Fruit fly (Drosophila melanogaster) whole organism, embryonic: ENCODE data around the gene Cul2.

Experiments
- Ada2b ChIP-seq: fragments of 200-800 bp; sonication (Bioruptor generic); IDR thresholded peaks from 2 replicates; pipeline ENCODE4 v1.3.6; 2022; ENCODE audit warnings: missing biosample characterization, missing genetic modification characterization
- Blimp-1 ChIP-seq: fragments of 200-800 bp; sonication (Bioruptor generic); optimal IDR thresholded peaks from 3 replicates; lab custom pipeline; 2018; ENCODE audit warnings: missing biosample characterization, missing genetic modification characterization, mild to moderate bottlenecking, moderate library complexity, missing genetic modification reagents
- CG10274 ChIP-seq: fragments of 200-800 bp; sonication (Bioruptor generic); optimal IDR thresholded peaks from 3 replicates; lab custom pipeline; 2017; ENCODE audit warnings: missing biosample characterization, mild to moderate bottlenecking, missing genetic modification characterization
- CG12299 ChIP-seq: fragments of 200-800 bp; sonication (Bioruptor generic); optimal IDR thresholded peaks from 2 replicates; lab custom pipeline; 2018; ENCODE audit warnings: missing biosample characterization, mild to moderate bottlenecking, missing genetic modification characterization
- CG12942 ChIP-seq: fragments of 200-800 bp; sonication (Bioruptor generic); optimal IDR thresholded peaks from 3 replicates; lab custom pipeline; 2016; ENCODE audit warnings: missing biosample characterization, missing genetic modification characterization
- CG13775 ChIP-seq: fragments of 200-800 bp; sonication (Bioruptor generic); optimal IDR thresholded peaks from 3 replicates; lab custom pipeline; 2017; ENCODE audit warnings: missing biosample characterization, mild to moderate bottlenecking, missing genetic modification characterization
- CG15073 ChIP-seq: fragments of 200-800 bp; sonication (Bioruptor generic); optimal IDR thresholded peaks from 2 replicates; lab custom pipeline; 2016; ENCODE audit warnings: missing biosample characterization, missing genetic modification characterization
- CG15514 ChIP-seq: fragments of 200-800 bp; sonication (Bioruptor generic); optimal IDR thresholded peaks from 3 replicates; lab custom pipeline; 2017; ENCODE audit warnings: missing biosample characterization, missing genetic modification characterization, mild to moderate bottlenecking, moderate library complexity, missing genetic modification reagents
- CG1603 ChIP-seq: fragments of 200-800 bp; sonication (Bioruptor generic); optimal IDR thresholded peaks from 2 replicates; lab custom pipeline; 2019; ENCODE audit warnings: missing biosample characterization, mild to moderate bottlenecking, missing genetic modification characterization, moderate library complexity
- CG16813 ChIP-seq: fragments of 200-800 bp; sonication (Bioruptor generic); IDR thresholded peaks from 3 replicates; pipeline ENCODE4 v1.3.6; 2022; ENCODE audit warnings: missing biosample characterization, missing genetic modification characterization; ENCODE audit not compliant: partially characterized antibody
- CG2116 ChIP-seq: fragments of 200-800 bp; sonication (Bioruptor generic); optimal IDR thresholded peaks from 3 replicates; lab custom pipeline; 2018; ENCODE audit warnings: missing biosample characterization, mild to moderate bottlenecking, missing genetic modification characterization
- CG2199 ChIP-seq: fragments of 200-800 bp; sonication (Bioruptor generic); IDR thresholded peaks from 3 replicates; pipeline ENCODE4 v1.3.6; 2022; ENCODE audit warnings: missing biosample characterization, missing genetic modification characterization
- CG42726 ChIP-seq: fragments of 200-800 bp; sonication (Bioruptor generic); IDR thresholded peaks from 2 replicates; pipeline ENCODE4 v1.3.6; 2022; ENCODE audit warnings: missing biosample characterization, missing genetic modification characterization; ENCODE audit not compliant: partially characterized antibody
- CG4617 ChIP-seq: fragments of 200-800 bp; sonication (Bioruptor generic); optimal IDR thresholded peaks from 3 replicates; lab custom pipeline; 2016; ENCODE audit warnings: missing biosample characterization, missing genetic modification characterization, borderline replicate concordance
- CG6791 ChIP-seq: fragments of 200-800 bp; sonication (Bioruptor generic); IDR thresholded peaks from 3 replicates; pipeline ENCODE4 v1.3.6; 2022; ENCODE audit warnings: missing biosample characterization, missing genetic modification characterization; ENCODE audit not compliant: partially characterized antibody
- Deaf1 ChIP-seq: fragments of 200-800 bp; optimal IDR thresholded peaks from 3 replicates; lab custom pipeline; 2019; ENCODE audit warnings: missing biosample characterization, mild to moderate bottlenecking, missing genetic modification characterization, moderate library complexity
- Dek ChIP-seq: fragments of 200-800 bp; sonication (Bioruptor generic); optimal IDR thresholded peaks from 3 replicates; lab custom pipeline; 2019; ENCODE audit warnings: missing biosample characterization, mild to moderate bottlenecking, missing genetic modification characterization, moderate library complexity
- Dll ChIP-seq: fragments of 200-800 bp; sonication (Bioruptor generic); IDR thresholded peaks from 4 replicates; pipeline ENCODE4 v1.3.6; 2022; ENCODE audit warnings: missing biosample characterization, missing genetic modification characterization; ENCODE audit not compliant: partially characterized antibody
- Dp ChIP-seq: fragments of 200-800 bp; sonication (Bioruptor generic); optimal IDR thresholded peaks from 2 replicates; lab custom pipeline; 2018; ENCODE audit warnings: missing biosample characterization, mild to moderate bottlenecking, missing genetic modification characterization, moderate library complexity
- Ets97D ChIP-seq: fragments of 200-800 bp; sonication (Bioruptor generic); optimal IDR thresholded peaks from 3 replicates; lab custom pipeline; 2016; ENCODE audit warnings: missing biosample characterization, missing genetic modification characterization
- HLH3B ChIP-seq: fragments of 200-800 bp; sonication (Bioruptor generic); IDR thresholded peaks from 2 replicates; pipeline ENCODE4 v1.3.6; 2022; ENCODE audit warnings: missing biosample characterization, missing genetic modification characterization
- Lim3 ChIP-seq: fragments of 200-800 bp; sonication (Bioruptor generic); IDR thresholded peaks from 2 replicates; pipeline ENCODE4 v1.3.6; 2022; ENCODE audit warnings: missing biosample characterization, missing genetic modification characterization
- Med ChIP-seq: fragments of 200-800 bp; sonication (Bioruptor generic); peaks from one replicate; lab custom pipeline; 2016; ENCODE audit warnings: missing biosample characterization, missing genetic modification characterization, mild to moderate bottlenecking, inconsistent platforms, moderate library complexity
- Pdp1 ChIP-seq, 2 experiments: fragments of 200-800 bp; sonication (Bioruptor generic); optimal IDR thresholded peaks; 3 replicates each; lab custom pipeline; 2016; ENCODE audit warnings: missing biosample characterization in 2 of 2, missing genetic modification characterization in 2 of 2, mild to moderate bottlenecking in 1 of 2, moderate library complexity in 1 of 2
- Rx ChIP-seq: fragments of 200-800 bp; sonication (Bioruptor generic); IDR thresholded peaks from 2 replicates; pipeline ENCODE4 v1.3.6; 2022; ENCODE audit warnings: missing biosample characterization, missing genetic modification characterization
- Sry-δ ChIP-seq: fragments of 200-800 bp; sonication (Bioruptor generic); optimal IDR thresholded peaks from 2 replicates; lab custom pipeline; 2016; ENCODE audit warnings: missing biosample characterization, missing genetic modification characterization
- Tbp ChIP-seq: fragments of >200 bp; optimal IDR thresholded peaks from 2 replicates; lab custom pipeline; 2018; ENCODE audit warnings: missing biosample characterization, missing genetic modification characterization
- Trl ChIP-seq, 3 experiments: fragments of >200 bp in 2 of 3; fragments of 200-800 bp in 1 of 3; sonication (Bioruptor generic) in 1 of 3; optimal IDR thresholded peaks; 2 replicates in 1 of 3; 3 replicates in 2 of 3; lab custom pipeline; 2016 to 2017; ENCODE audit warnings: missing biosample characterization in 1 of 3, missing genetic modification characterization in 1 of 3
- Xbp1 ChIP-seq: fragments of 200-800 bp; sonication (Bioruptor generic); optimal IDR thresholded peaks from 3 replicates; lab custom pipeline; 2016; ENCODE audit warnings: missing biosample characterization, mild to moderate bottlenecking, missing genetic modification characterization
- abd-A ChIP-seq: fragments of 200-800 bp; sonication (Bioruptor generic); optimal IDR thresholded peaks from 3 replicates; lab custom pipeline; 2019; ENCODE audit warnings: missing biosample characterization, mild to moderate bottlenecking, missing genetic modification characterization, moderate library complexity
- amos ChIP-seq: fragments of 200-800 bp; sonication (Bioruptor generic); IDR thresholded peaks from 2 replicates; pipeline ENCODE4 v1.3.6; 2022; ENCODE audit warnings: missing biosample characterization, missing genetic modification characterization; ENCODE audit not compliant: partially characterized antibody
- bbx ChIP-seq: fragments of 200-800 bp; sonication (Bioruptor generic); IDR thresholded peaks from 2 replicates; pipeline ENCODE4 v1.3.6; 2022; ENCODE audit warnings: missing biosample characterization, missing genetic modification characterization; ENCODE audit not compliant: partially characterized antibody
- chinmo ChIP-seq: fragments of 200-800 bp; sonication (Bioruptor generic); IDR thresholded peaks from 4 replicates; pipeline ENCODE4 v1.3.6; 2022; ENCODE audit warnings: missing biosample characterization, missing genetic modification characterization; ENCODE audit not compliant: partially characterized antibody
- chn ChIP-seq: fragments of 200-800 bp; sonication (Bioruptor generic); optimal IDR thresholded peaks from 2 replicates; lab custom pipeline; 2016; ENCODE audit warnings: missing biosample characterization, missing genetic modification characterization
- ci ChIP-seq: fragments of 200-800 bp; sonication (Bioruptor generic); IDR thresholded peaks from 3 replicates; pipeline ENCODE4 v1.3.6; 2022; ENCODE audit warnings: missing biosample characterization, missing genetic modification characterization
- ken ChIP-seq: fragments of 200-800 bp; sonication (Bioruptor generic); IDR thresholded peaks from 3 replicates; pipeline ENCODE4 v1.3.6; 2022; ENCODE audit warnings: missing biosample characterization, missing genetic modification characterization
- knrl ChIP-seq: fragments of 200-800 bp; sonication (Bioruptor generic); IDR thresholded peaks from 3 replicates; pipeline ENCODE4 v1.3.6; 2022; ENCODE audit warnings: missing biosample characterization, missing genetic modification characterization; ENCODE audit not compliant: partially characterized antibody
- mirr ChIP-seq: fragments of 200-800 bp; sonication (Bioruptor generic); optimal IDR thresholded peaks from 3 replicates; lab custom pipeline; 2018; ENCODE audit warnings: missing biosample characterization, mild to moderate bottlenecking, missing genetic modification characterization
- nerfin-1 ChIP-seq: fragments of 200-800 bp; sonication (Bioruptor generic); optimal IDR thresholded peaks from 3 replicates; lab custom pipeline; 2019; ENCODE audit warnings: missing biosample characterization, mild to moderate bottlenecking, missing genetic modification characterization, moderate library complexity
- pho ChIP-seq: fragments of 200-800 bp; sonication (Bioruptor generic); optimal IDR thresholded peaks from 2 replicates; lab custom pipeline; 2016; ENCODE audit warnings: missing biosample characterization, missing genetic modification characterization
- psq ChIP-seq: fragments of 200-800 bp; sonication (Bioruptor generic); optimal IDR thresholded peaks from 2 replicates; lab custom pipeline; 2017; ENCODE audit warnings: missing biosample characterization, missing genetic modification characterization
- pzg ChIP-seq: fragments of 200-800 bp; sonication (Bioruptor generic); optimal IDR thresholded peaks from 3 replicates; lab custom pipeline; 2018; ENCODE audit warnings: missing biosample characterization, mild to moderate bottlenecking, missing genetic modification characterization, moderate library complexity
- row ChIP-seq: fragments of 200-800 bp; sonication (Bioruptor generic); IDR thresholded peaks from 3 replicates; pipeline ENCODE4 v1.3.6; 2022; ENCODE audit warnings: missing biosample characterization, missing genetic modification characterization
- sens ChIP-seq: fragments of 200-800 bp; sonication (Bioruptor generic); peaks from one replicate; lab custom pipeline; 2016; ENCODE audit warnings: missing biosample characterization, missing genetic modification characterization
- sisA ChIP-seq: fragments of 200-800 bp; sonication (Bioruptor generic); IDR thresholded peaks from 2 replicates; pipeline ENCODE4 v1.3.6; 2022; ENCODE audit warnings: missing biosample characterization, missing genetic modification characterization
- ttk ChIP-seq: fragments of 200-800 bp; sonication (Bioruptor generic); IDR thresholded peaks from 2 replicates; pipeline ENCODE4 v2.1.2; 2022; ENCODE audit warnings: missing biosample characterization, missing genetic modification characterization
- unc-4 ChIP-seq: fragments of 200-800 bp; sonication (Bioruptor generic); IDR thresholded peaks from 2 replicates; pipeline ENCODE4 v1.3.6; 2022; ENCODE audit warnings: missing biosample characterization, missing genetic modification characterization; ENCODE audit not compliant: partially characterized antibody
- vnd ChIP-seq: fragments of 200-800 bp; sonication (Bioruptor generic); IDR thresholded peaks from 3 replicates; pipeline ENCODE4 v1.3.6; 2022; ENCODE audit warnings: missing biosample characterization, missing genetic modification characterization; ENCODE audit not compliant: partially characterized antibody

Cul2 gene

DNA sequence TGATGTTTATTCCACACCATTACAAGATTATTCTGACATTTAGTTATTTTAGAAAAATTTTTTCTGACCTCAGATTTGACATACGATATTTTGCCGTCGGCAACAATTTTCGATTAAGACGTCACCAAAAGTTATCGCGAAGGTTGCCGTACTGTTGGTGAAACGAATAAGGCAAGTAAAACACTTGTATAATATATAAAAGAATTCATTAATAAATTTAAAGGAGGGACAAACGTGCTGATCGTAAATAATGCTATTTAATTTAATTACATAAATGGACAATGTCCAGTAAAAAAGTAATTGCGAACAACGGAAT is 34.1 kb upstream of the Cul2 start (continued):
- peak; percentile 59; the same call in 3 of the 4 replicates for TF ChIP-seq Dll (GFP tag; lab: Robert Waterston, UW)
- peak; percentile 32 for TF ChIP-seq CG4617 (GFP tag; lab: Kevin White, UChicago)
- peak; percentile 57 for TF ChIP-seq CG1603 (tag; lab: Kevin White, UChicago)
- TF ChIP-seq nerfin-1 (tag; lab: Kevin White, UChicago): no peak
- TF ChIP-seq bbx (GFP tag; lab: Robert Waterston, UW): peak; percentile 40
- TF ChIP-seq row (GFP tag; lab: Robert Waterston, UW): peak; percentile 41; the same call in 2 of the 3 replicates
- TF ChIP-seq Sry-δ (GFP tag; lab: Kevin White, UChicago): peak; percentile 33
- no peak for TF ChIP-seq CG10274 (GFP tag; lab: Kevin White, UChicago)
- no peak for TF ChIP-seq chn (GFP tag; lab: Kevin White, UChicago)
- no peak for TF ChIP-seq Ets97D (GFP tag; lab: Kevin White, UChicago)
- TF ChIP-seq Pdp1 (GFP tag; optimal IDR thresholded peaks at IDR 0.05; lab: Kevin White, UChicago): peak in 1 of 2 experiments; percentile 68
- no peak for TF ChIP-seq Dek (tag; lab: Kevin White, UChicago)
- peak; percentile 16 for TF ChIP-seq Dp
- no peak for TF ChIP-seq Tbp (GFP tag; lab: Kevin White, UChicago)
- no peak for TF ChIP-seq CG12942
- no peak for TF ChIP-seq pho (GFP tag; lab: Kevin White, UChicago)
- peak; percentile 14; the same call in 1 of the 3 replicates for TF ChIP-seq vnd (GFP tag; lab: Robert Waterston, UW)
- no peak for TF ChIP-seq sisA
- TF ChIP-seq knrl: peak; percentile 55; the same call in 1 of the 3 replicates
- TF ChIP-seq ken (GFP tag; lab: Robert Waterston, UW): no peak
- no peak for TF ChIP-seq Rx (GFP tag; lab: Robert Waterston, UW)
- peak; percentile 50; the same call in 1 of the 2 replicates for TF ChIP-seq amos
- no peak for TF ChIP-seq sens
- TF ChIP-seq pzg (GFP tag; lab: Kevin White, UChicago): peak; percentile 16
- TF ChIP-seq unc-4 (GFP tag; lab: Robert Waterston, UW): peak; percentile 48; the same call in 1 of the 2 replicates
- TF ChIP-seq CG15514 (GFP tag; lab: Kevin White, UChicago): peak; percentile 5
- no peak for TF ChIP-seq CG15073 (GFP tag; lab: Kevin White, UChicago)
- 0 out of 4 replicates have a peak, but pooled peaks have one; percentile 10 for TF ChIP-seq chinmo (GFP tag; lab: Robert Waterston, UW)
- peak; percentile 58 for TF ChIP-seq CG16813 (GFP tag; lab: Robert Waterston, UW)
- TF ChIP-seq CG42726 (GFP tag; lab: Robert Waterston, UW): peak; percentile 37; the same call in 1 of the 2 replicates

DNA sequence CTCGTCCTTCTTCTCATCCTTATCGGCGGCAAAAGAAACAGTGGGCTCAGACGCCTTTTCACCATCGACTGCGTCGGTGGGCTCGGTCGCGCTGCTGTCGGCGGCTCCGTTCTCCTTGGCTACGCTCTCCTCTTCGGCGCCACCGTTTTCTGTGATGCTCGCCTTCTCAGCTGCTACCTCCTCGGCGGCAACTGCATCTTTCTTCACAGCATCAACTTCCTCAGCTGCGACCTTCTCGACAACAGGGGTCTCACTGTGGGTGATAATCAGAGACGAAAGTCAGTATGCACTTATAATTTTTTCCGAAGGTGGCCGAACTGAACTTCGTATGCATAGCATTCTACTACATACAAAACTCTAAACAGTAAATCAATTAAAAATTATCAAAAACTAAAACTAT is 30.6 kb upstream of the Cul2 start:
- TF ChIP-seq HLH3B (0 out of 2 replicates have a peak, but pooled peaks have one; percentile 8), ttk (peak; percentile 8; the same call in 1 of the 2 replicates), CG2116 (no peak), ken (GFP tag; lab: Robert Waterston, UW) (0 out of 3 replicates have a peak, but pooled peaks have one; percentile 17), Med (GFP tag; lab: Kevin White, UChicago) (peak; percentile 53), Deaf1 (peak; percentile 13), Lim3 (no peak), ci (0 out of 3 replicates have a peak, but pooled peaks have one; percentile 28)

DNA sequence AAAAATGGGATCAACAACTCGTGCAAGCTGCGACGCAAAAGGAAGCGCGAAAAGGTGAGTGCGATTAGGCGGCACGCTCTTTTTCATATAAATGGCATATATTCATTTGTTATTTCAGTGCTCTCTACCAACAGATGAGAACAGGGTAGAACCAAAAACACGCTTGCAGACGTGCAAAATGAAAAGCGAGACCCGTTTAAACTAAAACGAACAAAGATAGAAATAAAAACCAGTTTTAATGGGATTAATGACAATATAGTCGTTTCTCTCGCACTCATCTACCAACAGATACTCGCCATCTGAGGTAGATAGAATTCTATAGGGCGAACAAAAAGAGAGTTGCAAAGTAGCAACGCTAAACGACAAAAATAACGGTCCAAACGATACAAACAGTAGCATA is 30.0 kb upstream of the Cul2 start:
- TF ChIP-seq Blimp-1 (GFP tag; lab: Kevin White, UChicago) (no peak), abd-A (tag; lab: Kevin White, UChicago) (peak; percentile 54), Ada2b (GFP tag; lab: Robert Waterston, UW) (no peak), CG12299 (no peak), Trl (optimal IDR thresholded peaks at IDR 0.05; lab: Kevin White, UChicago) (peak in 1 of 2 experiments; percentile 37), Trl (GFP tag; optimal IDR thresholded peaks at IDR 0.05; lab: Kevin White, UChicago) (no peak), CG13775 (GFP tag; lab: Kevin White, UChicago) (no peak), psq (GFP tag; lab: Kevin White, UChicago) (no peak), CG6791 (0 out of 3 replicates have a peak, but pooled peaks have one; percentile 44), Xbp1 (GFP tag; lab: Kevin White, UChicago) (no peak), ken (GFP tag; lab: Robert Waterston, UW) (0 out of 3 replicates have a peak, but pooled peaks have one; percentile 17), mirr (GFP tag; lab: Kevin White, UChicago) (no peak), CG2199 (GFP tag; lab: Robert Waterston, UW) (peak; percentile 77), sens (peak; percentile 65)
